Fruit fly (Drosophila melanogaster) whole organism, embryonic: ENCODE results near the gene CG13670.

Experiments used
- CG10979 ChIP-seq: fragments of 200-800 bp; sonication (Bioruptor generic); optimal IDR thresholded peaks from 2 replicates; lab custom pipeline; 2018; ENCODE audit warnings: missing biosample characterization, mild to moderate bottlenecking, missing genetic modification characterization, moderate library complexity
- CG12071 ChIP-seq: fragments of 200-800 bp; sonication (Bioruptor generic); optimal IDR thresholded peaks from 3 replicates; lab custom pipeline; 2018; ENCODE audit warnings: missing biosample characterization, mild to moderate bottlenecking, missing genetic modification characterization
- CG12299 ChIP-seq: fragments of 200-800 bp; sonication (Bioruptor generic); optimal IDR thresholded peaks from 2 replicates; lab custom pipeline; 2018; ENCODE audit warnings: missing biosample characterization, mild to moderate bottlenecking, missing genetic modification characterization
- CG1233 ChIP-seq: fragments of 200-800 bp; sonication (Bioruptor generic); optimal IDR thresholded peaks from 4 replicates; lab custom pipeline; 2018; ENCODE audit warnings: missing biosample characterization, mild to moderate bottlenecking, missing genetic modification characterization
- CG13624 ChIP-seq: fragments of 200-800 bp; sonication (Bioruptor generic); optimal IDR thresholded peaks from 2 replicates; lab custom pipeline; 2016; ENCODE audit warnings: missing biosample characterization, missing genetic modification characterization
- CG15696 ChIP-seq: fragments of 200-800 bp; sonication (Bioruptor generic); optimal IDR thresholded peaks from 2 replicates; lab custom pipeline; 2019; ENCODE audit warnings: missing biosample characterization, mild to moderate bottlenecking, missing genetic modification characterization, moderate library complexity
- CG17361 ChIP-seq: fragments of 200-800 bp; sonication (Bioruptor generic); IDR thresholded peaks from 3 replicates; pipeline ENCODE4 v1.3.6; 2022; ENCODE audit warnings: missing biosample characterization, missing genetic modification characterization
- CG2116 ChIP-seq: fragments of 200-800 bp; sonication (Bioruptor generic); optimal IDR thresholded peaks from 3 replicates; lab custom pipeline; 2018; ENCODE audit warnings: missing biosample characterization, mild to moderate bottlenecking, missing genetic modification characterization
- CG3163 ChIP-seq: fragments of 200-800 bp; sonication (Bioruptor generic); optimal IDR thresholded peaks from 3 replicates; lab custom pipeline; 2016; ENCODE audit warnings: missing biosample characterization, missing genetic modification characterization
- CG33557 ChIP-seq: fragments of 200-800 bp; sonication (Bioruptor generic); optimal IDR thresholded peaks from 2 replicates; lab custom pipeline; 2019; ENCODE audit warnings: missing biosample characterization, mild to moderate bottlenecking, missing genetic modification characterization, moderate library complexity
- CG4360 ChIP-seq: fragments of 200-800 bp; sonication (Bioruptor generic); IDR thresholded peaks from 2 replicates; pipeline ENCODE4 v1.3.6; 2022; ENCODE audit warnings: missing biosample characterization, missing genetic modification characterization
- CG6654 ChIP-seq: fragments of 200-800 bp; sonication (Bioruptor generic); optimal IDR thresholded peaks from 2 replicates; lab custom pipeline; 2017; ENCODE audit warnings: missing biosample characterization, mild to moderate bottlenecking, missing genetic modification characterization
- CG7928 ChIP-seq: fragments of 200-800 bp; sonication (Bioruptor generic); optimal IDR thresholded peaks from 2 replicates; lab custom pipeline; 2017; ENCODE audit warnings: missing biosample characterization, mild to moderate bottlenecking, missing genetic modification characterization
- CG8290 ChIP-seq, 3 experiments: fragments of 200-800 bp; sonication (Bioruptor generic); optimal IDR thresholded peaks; 2 replicates each; lab custom pipeline; 2016 to 2019; ENCODE audit warnings: missing biosample characterization in 3 of 3, missing genetic modification characterization in 3 of 3, mild to moderate bottlenecking in 2 of 3, moderate library complexity in 1 of 3
- CG8359 ChIP-seq: fragments of 200-800 bp; sonication (Bioruptor generic); optimal IDR thresholded peaks from 2 replicates; lab custom pipeline; 2017; ENCODE audit warnings: missing biosample characterization, mild to moderate bottlenecking, missing genetic modification characterization, borderline replicate concordance
- CG8944 ChIP-seq: fragments of 200-800 bp; sonication (Bioruptor generic); optimal IDR thresholded peaks from 3 replicates; lab custom pipeline; 2016; ENCODE audit warnings: missing biosample characterization, missing genetic modification characterization
- D19B ChIP-seq: fragments of 200-800 bp; sonication (Bioruptor generic); optimal IDR thresholded peaks from 2 replicates; lab custom pipeline; 2017; ENCODE audit warnings: missing biosample characterization, mild to moderate bottlenecking, missing genetic modification characterization
- Doc3 ChIP-seq: fragments of 200-800 bp; sonication (Bioruptor generic); IDR thresholded peaks from 3 replicates; pipeline ENCODE4 v1.3.6; 2022; ENCODE audit warnings: missing biosample characterization, missing genetic modification characterization; ENCODE audit not compliant: partially characterized antibody
- Fer3 ChIP-seq: fragments of 200-800 bp; sonication (Bioruptor generic); optimal IDR thresholded peaks from 2 replicates; lab custom pipeline; 2018; ENCODE audit warnings: missing biosample characterization, mild to moderate bottlenecking, missing genetic modification characterization, moderate library complexity
- H15 ChIP-seq: fragments of 200-800 bp; sonication (Bioruptor generic); IDR thresholded peaks from 3 replicates; pipeline ENCODE4 v1.3.6; 2022; ENCODE audit warnings: missing biosample characterization, missing genetic modification characterization
- Lpt ChIP-seq: fragments of >200 bp; optimal IDR thresholded peaks from 2 replicates; lab custom pipeline; 2018; ENCODE audit warnings: missing biosample characterization, missing genetic modification characterization
- Myb ChIP-seq: fragments of 200-800 bp; sonication (Bioruptor generic); optimal IDR thresholded peaks from 2 replicates; lab custom pipeline; 2016; ENCODE audit warnings: missing biosample characterization, missing genetic modification characterization
- NC2α ChIP-seq: fragments of 200-800 bp; sonication (Bioruptor generic); optimal IDR thresholded peaks from 2 replicates; lab custom pipeline; 2016; ENCODE audit warnings: missing biosample characterization, missing genetic modification characterization
- PHDP ChIP-seq: fragments of 200-800 bp; sonication (Bioruptor generic); optimal IDR thresholded peaks from 3 replicates; lab custom pipeline; 2018; ENCODE audit warnings: missing biosample characterization, mild to moderate bottlenecking, missing genetic modification characterization, moderate library complexity
- Rfx ChIP-seq: fragments of 200-800 bp; sonication (Bioruptor generic); IDR thresholded peaks from 2 replicates; pipeline ENCODE4 v1.3.6; 2022; ENCODE audit warnings: missing biosample characterization, missing genetic modification characterization
- Stat92E ChIP-seq, 3 experiments: fragments of >200 bp in 2 of 3; fragments of 200-800 bp in 1 of 3; sonication (Bioruptor generic) in 1 of 3; optimal IDR thresholded peaks; 2 replicates each; lab custom pipeline; 2017 to 2019; ENCODE audit warnings: missing biosample characterization in 3 of 3, missing genetic modification characterization in 3 of 3, mild to moderate bottlenecking in 1 of 3, moderate library complexity in 1 of 3
- bbx ChIP-seq: fragments of 200-800 bp; sonication (Bioruptor generic); IDR thresholded peaks from 2 replicates; pipeline ENCODE4 v1.3.6; 2022; ENCODE audit warnings: missing biosample characterization, missing genetic modification characterization; ENCODE audit not compliant: partially characterized antibody
- esg ChIP-seq: fragments of 200-800 bp; sonication (Bioruptor generic); conservative IDR thresholded peaks from 2 replicates; pipeline ENCODE4 v1.3.6; 2022; ENCODE audit warnings: missing biosample characterization, missing genetic modification characterization
- fru ChIP-seq: fragments of >200 bp; optimal IDR thresholded peaks from 2 replicates; lab custom pipeline; 2017
- grau ChIP-seq: fragments of 200-800 bp; optimal IDR thresholded peaks from 3 replicates; lab custom pipeline; 2019; ENCODE audit warnings: missing biosample characterization, mild to moderate bottlenecking, missing genetic modification characterization, moderate library complexity
- gt ChIP-seq: fragments of 200-800 bp; sonication (Bioruptor generic); IDR thresholded peaks from 2 replicates; pipeline ENCODE4 v1.3.6; 2022; ENCODE audit warnings: missing biosample characterization, missing genetic modification characterization
- her ChIP-seq: fragments of 200-800 bp; sonication (Bioruptor generic); optimal IDR thresholded peaks from 2 replicates; lab custom pipeline; 2016; ENCODE audit warnings: missing biosample characterization, missing genetic modification characterization
- maf-S ChIP-seq: fragments of 200-800 bp; sonication (Bioruptor generic); optimal IDR thresholded peaks from 2 replicates; lab custom pipeline; 2016; ENCODE audit warnings: missing biosample characterization, missing genetic modification characterization
- mirr ChIP-seq: fragments of 200-800 bp; sonication (Bioruptor generic); optimal IDR thresholded peaks from 3 replicates; lab custom pipeline; 2018; ENCODE audit warnings: missing biosample characterization, mild to moderate bottlenecking, missing genetic modification characterization
- onecut ChIP-seq: fragments of 200-800 bp; sonication (Bioruptor generic); IDR thresholded peaks from 2 replicates; pipeline ENCODE4 v1.3.6; 2022; ENCODE audit warnings: missing biosample characterization, missing genetic modification characterization
- pfk ChIP-seq: fragments of 200-800 bp; sonication (Bioruptor generic); optimal IDR thresholded peaks from 2 replicates; lab custom pipeline; 2018; ENCODE audit warnings: missing biosample characterization, mild to moderate bottlenecking, missing genetic modification characterization, moderate library complexity
- pita ChIP-seq: fragments of 200-800 bp; sonication (Bioruptor generic); optimal IDR thresholded peaks from 2 replicates; lab custom pipeline; 2017; ENCODE audit warnings: missing biosample characterization, mild to moderate bottlenecking, missing genetic modification characterization
- pros ChIP-seq: fragments of 200-800 bp; sonication (Bioruptor generic); optimal IDR thresholded peaks from 3 replicates; lab custom pipeline; 2019; ENCODE audit warnings: missing biosample characterization, mild to moderate bottlenecking, missing genetic modification characterization, moderate library complexity
- pzg ChIP-seq: fragments of 200-800 bp; sonication (Bioruptor generic); optimal IDR thresholded peaks from 3 replicates; lab custom pipeline; 2018; ENCODE audit warnings: missing biosample characterization, mild to moderate bottlenecking, missing genetic modification characterization, moderate library complexity
- ranshi ChIP-seq: fragments of 200-800 bp; sonication (Bioruptor generic); IDR thresholded peaks from 2 replicates; pipeline ENCODE4 v1.3.6; 2022; ENCODE audit warnings: missing biosample characterization, missing genetic modification characterization
- sd ChIP-seq: fragments of 200-800 bp; sonication (Bioruptor generic); optimal IDR thresholded peaks from 3 replicates; lab custom pipeline; 2018; ENCODE audit warnings: missing biosample characterization, mild to moderate bottlenecking, missing genetic modification characterization, moderate library complexity
- sr ChIP-seq: fragments of 200-800 bp; sonication (Bioruptor generic); IDR thresholded peaks from 3 replicates; pipeline ENCODE4 v1.3.6; 2022; ENCODE audit warnings: missing biosample characterization, missing genetic modification characterization
- sug ChIP-seq: fragments of 200-800 bp; optimal IDR thresholded peaks from 2 replicates; lab custom pipeline; 2019; ENCODE audit warnings: missing biosample characterization, mild to moderate bottlenecking, missing genetic modification characterization, moderate library complexity
- trem ChIP-seq: fragments of 200-800 bp; optimal IDR thresholded peaks from 3 replicates; lab custom pipeline; 2019; ENCODE audit warnings: missing biosample characterization, mild to moderate bottlenecking, missing genetic modification characterization, moderate library complexity
- trh ChIP-seq: fragments of 200-800 bp; sonication (Bioruptor generic); optimal IDR thresholded peaks from 2 replicates; lab custom pipeline; 2016; ENCODE audit warnings: missing biosample characterization, missing genetic modification characterization
- ttk ChIP-seq: fragments of 200-800 bp; sonication (Bioruptor generic); IDR thresholded peaks from 2 replicates; pipeline ENCODE4 v2.1.2; 2022; ENCODE audit warnings: missing biosample characterization, missing genetic modification characterization
- vvl ChIP-seq: fragments of 200-800 bp; sonication (Bioruptor generic); IDR thresholded peaks from 2 replicates; pipeline ENCODE4 v1.3.6; 2022; ENCODE audit warnings: missing biosample characterization, missing genetic modification characterization
- wdn ChIP-seq: fragments of 200-800 bp; sonication (Bioruptor generic); IDR thresholded peaks from 2 replicates; pipeline ENCODE4 v1.3.6; 2022; ENCODE audit warnings: missing biosample characterization, missing genetic modification characterization

Gene CG13670

DNA sequence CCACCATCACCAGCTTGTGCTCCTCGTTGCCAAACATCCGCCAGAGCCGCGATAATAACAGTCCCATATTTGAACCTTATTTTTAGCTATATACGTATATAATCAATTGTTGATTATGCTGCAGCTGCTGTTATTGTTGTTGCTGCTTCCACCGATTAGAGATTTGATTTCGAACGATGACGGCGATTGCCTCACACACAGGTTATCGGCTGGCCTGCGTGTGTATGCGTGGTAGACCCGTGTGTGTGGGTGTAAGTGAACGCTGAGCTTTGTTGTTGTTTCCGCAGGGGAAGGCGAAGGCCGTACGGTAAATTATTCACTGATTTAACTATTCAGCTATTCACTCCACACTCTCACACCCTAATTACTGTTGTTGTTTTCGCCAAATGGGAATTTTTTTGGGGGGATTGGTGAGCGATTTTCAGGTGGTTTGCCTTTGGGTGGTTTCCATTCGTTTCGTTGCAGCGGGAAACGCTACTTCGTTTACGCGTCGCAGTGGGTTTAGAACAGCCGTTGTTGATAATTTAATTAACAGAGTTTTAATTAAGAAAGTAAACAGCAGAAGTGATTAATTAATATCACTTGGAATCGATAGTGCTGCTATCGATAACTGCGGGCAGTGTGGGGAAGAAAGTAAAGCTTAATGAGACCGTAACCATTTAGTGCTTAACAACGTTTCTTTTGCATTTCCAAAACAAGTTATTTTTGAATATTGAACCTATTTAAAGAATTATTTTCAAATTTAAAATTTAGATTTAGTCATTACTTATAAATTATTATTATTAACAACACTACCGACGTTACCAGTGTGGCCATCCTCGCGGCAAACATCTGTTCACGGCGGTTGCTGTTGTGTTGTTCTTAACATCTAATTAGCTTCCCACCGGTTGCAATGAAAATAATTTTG, 21.1 kb upstream of the CG13670 start, which contains the start of the genes Arl5 and CG13671 (continued):
- no peak for TF ChIP-seq gt (GFP tag; lab: Robert Waterston, UW)
- TF ChIP-seq sr (GFP tag; lab: Robert Waterston, UW): peak; percentile 83; the same call in 2 of the 3 replicates
- TF ChIP-seq NC2α (GFP tag; lab: Kevin White, UChicago): peak; percentile 13
- peak; percentile 22 for TF ChIP-seq CG12299 (tag; lab: Kevin White, UChicago)
- TF ChIP-seq onecut (GFP tag; lab: Robert Waterston, UW): no peak
- peak; percentile 60 for TF ChIP-seq CG3163 (GFP tag; lab: Kevin White, UChicago)
- TF ChIP-seq pros (GFP tag; lab: Kevin White, UChicago): no peak
- TF ChIP-seq Stat92E (GFP tag; optimal IDR thresholded peaks at IDR 0.05; lab: Kevin White, UChicago): peak in 1 of 3 experiments; percentile 10
- TF ChIP-seq CG8359 (GFP tag; lab: Kevin White, UChicago): no peak
- no peak for TF ChIP-seq sd (tag; lab: Kevin White, UChicago)
- peak; percentile 83 for TF ChIP-seq Rfx
- TF ChIP-seq ttk: peak; percentile 65
- TF ChIP-seq CG6654 (GFP tag; lab: Kevin White, UChicago): no peak
- TF ChIP-seq esg (GFP tag; lab: Robert Waterston, UW): peak; percentile 67
- no peak for TF ChIP-seq Lpt (GFP tag; lab: Kevin White, UChicago)
- peak; percentile 49; the same call in 1 of the 2 replicates for TF ChIP-seq wdn (GFP tag; lab: Robert Waterston, UW)
- no peak for TF ChIP-seq CG12071
- peak; percentile 83 for TF ChIP-seq Doc3 (GFP tag; lab: Robert Waterston, UW)
- TF ChIP-seq trh: peak; percentile 64
- peak; percentile 62 for TF ChIP-seq pzg
- TF ChIP-seq H15 (GFP tag; lab: Robert Waterston, UW): peak; percentile 83
- TF ChIP-seq CG2116 (GFP tag; lab: Kevin White, UChicago): peak; percentile 86
- peak; percentile 36 for TF ChIP-seq CG33557 (GFP tag; lab: Kevin White, UChicago)
- peak; percentile 91 for TF ChIP-seq vvl (GFP tag; lab: Robert Waterston, UW)
- peak; percentile 47 for TF ChIP-seq CG7928 (GFP tag; lab: Kevin White, UChicago)
- peak; percentile 74 for TF ChIP-seq PHDP (tag; lab: Kevin White, UChicago)
- TF ChIP-seq Myb (GFP tag; lab: Kevin White, UChicago): peak; percentile 62
- no peak for TF ChIP-seq pita (GFP tag; lab: Kevin White, UChicago)
- no peak for TF ChIP-seq fru
- peak; percentile 62 for TF ChIP-seq CG10979 (tag; lab: Kevin White, UChicago)
- TF ChIP-seq her (GFP tag; lab: Kevin White, UChicago): peak; percentile 35
- TF ChIP-seq bbx (GFP tag; lab: Robert Waterston, UW): peak; percentile 53
- peak; percentile 85 for TF ChIP-seq CG4360 (GFP tag; lab: Robert Waterston, UW)
- TF ChIP-seq CG15696 (tag; lab: Kevin White, UChicago): peak; percentile 43
- peak; percentile 60 for TF ChIP-seq sug
- peak; percentile 53 for TF ChIP-seq CG1233 (GFP tag; lab: Kevin White, UChicago)
- peak; percentile 86 for TF ChIP-seq CG8290 (GFP tag; optimal IDR thresholded peaks at IDR 0.05; lab: Kevin White, UChicago)
- TF ChIP-seq CG8290 (tag; optimal IDR thresholded peaks at IDR 0.05; lab: Kevin White, UChicago): peak in 1 of 2 experiments; percentile 28
- TF ChIP-seq grau: peak; percentile 65
- TF ChIP-seq maf-S (GFP tag; lab: Kevin White, UChicago): peak; percentile 55
- TF ChIP-seq mirr (GFP tag; lab: Kevin White, UChicago): peak; percentile 27
- no peak for TF ChIP-seq pfk (GFP tag; lab: Kevin White, UChicago)
- peak; percentile 82; the same call in 1 of the 2 replicates for TF ChIP-seq ranshi
- TF ChIP-seq CG8944 (GFP tag; lab: Kevin White, UChicago): peak; percentile 39
- peak; percentile 42 for TF ChIP-seq CG13624 (GFP tag; lab: Kevin White, UChicago)
- TF ChIP-seq trem (tag; lab: Kevin White, UChicago): peak; percentile 80
- peak; percentile 15 for TF ChIP-seq D19B
- TF ChIP-seq Fer3 (tag; lab: Kevin White, UChicago): peak; percentile 73
- peak; percentile 85; the same call in 2 of the 3 replicates for TF ChIP-seq CG17361
